Fruit fly (Drosophila melanogaster): ENCODE data around the gene tnc.

DNA sequence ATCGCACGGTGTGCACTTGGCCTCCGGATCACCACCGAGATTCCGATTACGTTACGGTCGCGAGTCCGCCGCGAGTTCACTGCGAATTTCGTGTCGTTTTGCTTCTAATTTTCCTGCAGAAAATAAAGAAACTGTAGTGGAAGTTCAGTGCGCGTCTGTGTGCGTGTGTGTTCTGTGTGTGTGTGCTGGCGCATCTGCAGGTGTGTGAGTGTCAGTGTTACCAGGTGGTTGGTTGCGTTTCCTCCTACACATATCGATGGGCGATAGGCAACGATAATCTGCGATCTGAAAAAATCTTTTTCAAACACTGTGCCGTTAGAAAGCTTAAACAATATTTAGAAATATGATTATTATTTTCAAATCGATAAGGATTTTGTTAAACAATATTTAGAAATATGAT lies 46.1 kb upstream of the tnc start, which contains the start of gene Osbp:
- no peak for TF ChIP-seq CG8478 (optimal IDR thresholded peaks at IDR 0.05)
- no peak for TF ChIP-seq usp (GFP tag; optimal IDR thresholded peaks at IDR 0.05)
- no peak for TF ChIP-seq psq (optimal IDR thresholded peaks at IDR 0.05)
- no peak for TF ChIP-seq Dll (optimal IDR thresholded peaks at IDR 0.05)
- no peak for TF ChIP-seq pan (optimal IDR thresholded peaks at IDR 0.05)
- no peak for TF ChIP-seq EcR (GFP tag; optimal IDR thresholded peaks at IDR 0.05)

All from whole organism.